Worm (Caenorhabditis elegans): ENCODE measurements around the gene trpp-3.

Gene trpp-3

ce11 chrIII:9546016-9546659 is 20.8 kb downstream of the trpp-3 start, which contains the start of gene unc-16 (continued):
- TF ChIP-seq athp-1 (tag; optimal IDR thresholded peaks at IDR 0.05), result peak; percentile 62
- TF ChIP-seq tlf-1 (GFP tag; optimal IDR thresholded peaks at IDR 0.05), result peak; percentile 28
- TF ChIP-seq F52B5.7 (tag; optimal IDR thresholded peaks at IDR 0.05), result no peak
- peak; percentile 51 for TF ChIP-seq ceh-100 (GFP tag; IDR thresholded peaks at IDR 0.05)
- no peak for TF ChIP-seq mxl-1 (tag; optimal IDR thresholded peaks at IDR 0.05)
- peak; percentile 85; the same call in 1 of the 2 replicates for TF ChIP-seq nfyb-1 (GFP tag; IDR thresholded peaks at IDR 0.05)
- TF ChIP-seq cebp-1 (GFP tag; IDR thresholded peaks at IDR 0.05), result 0 out of 2 replicates have a peak, but pooled peaks have one; percentile 12
- peak; percentile 82 for TF ChIP-seq cebp-1 (tag; optimal IDR thresholded peaks at IDR 0.05)
- TF ChIP-seq D2030.7 (GFP tag; IDR thresholded peaks at IDR 0.05), result no peak
- TF ChIP-seq lsy-27 (tag; optimal IDR thresholded peaks at IDR 0.05; ENCODE audit: borderline replicate concordance, insufficient read depth), result no peak
- TF ChIP-seq ceh-40 (GFP tag; IDR thresholded peaks at IDR 0.05), result no peak
- TF ChIP-seq aptf-3 (GFP tag; IDR thresholded peaks at IDR 0.05), result no peak
- peak; percentile 70 for TF ChIP-seq nhr-80 (tag; optimal IDR thresholded peaks at IDR 0.05)
- no peak for TF ChIP-seq snpc-1.3 (tag; optimal IDR thresholded peaks at IDR 0.05; ENCODE audit: insufficient read depth)
- TF ChIP-seq zfh-2 (GFP tag; conservative IDR thresholded peaks at IDR 0.05), result peak; percentile 63; the same call in 1 of the 2 replicates
- peak; percentile 13 for TF ChIP-seq rpc-1 (optimal IDR thresholded peaks at IDR 0.05)
- TF ChIP-seq rpc-1 (tag; optimal IDR thresholded peaks at IDR 0.05), result no peak
- peak; percentile 72 for TF ChIP-seq K12H6.12 (tag; optimal IDR thresholded peaks at IDR 0.05)
- TF ChIP-seq lsl-1 (GFP tag; optimal IDR thresholded peaks at IDR 0.05), result peak; percentile 76
- TF ChIP-seq ZK185.1 (tag; optimal IDR thresholded peaks at IDR 0.05; ENCODE audit: poor library complexity, severe bottlenecking), result peak; percentile 65
- TF ChIP-seq nhr-27 (tag; optimal IDR thresholded peaks at IDR 0.05), result no peak
- peak; percentile 89 for TF ChIP-seq mcd-1 (GFP tag; IDR thresholded peaks at IDR 0.05)

ce11 chrIII:9556300-9556699 is 30.9 kb downstream of the trpp-3 start, which contains the start of gene ZK1098.11:
TSS of gene ZK1098.11 (plus strand) at chrIII:9556600.
- TF ChIP-seq dox-1 (GFP tag; IDR thresholded peaks at IDR 0.05) (no peak), B0035.1 (tag; optimal IDR thresholded peaks at IDR 0.05) (no peak), snpc-1.1 (tag; optimal IDR thresholded peaks at IDR 0.05; ENCODE audit: insufficient read depth) (no peak), ekl-4 (GFP tag; IDR thresholded peaks at IDR 0.05) (no peak)

DNA sequence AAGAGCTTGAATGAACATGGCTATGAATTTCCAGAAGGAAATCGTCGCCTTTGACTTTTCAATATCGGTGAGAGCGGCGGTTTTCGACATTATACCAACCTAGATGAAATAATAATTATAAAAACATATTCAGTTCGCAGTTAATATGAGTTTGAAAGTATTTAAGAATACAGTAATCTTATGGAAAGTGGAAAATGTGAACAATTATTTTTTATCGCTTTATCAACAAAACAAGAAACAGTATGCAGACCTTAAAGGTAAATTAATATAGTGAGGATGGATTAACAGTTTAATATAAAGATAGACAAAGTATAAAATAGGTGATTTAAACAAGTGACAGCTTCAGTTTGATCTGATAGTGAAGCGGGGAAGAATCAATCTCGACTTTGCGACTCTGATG is 33.1 kb downstream of the trpp-3 start, which contains the start of gene C48B4.6:
Gene C48B4.6, minus strand, starts transcription at position 101 of the 400 bp plus-strand sequence.
- TF ChIP-seq lin-40 (tag; optimal IDR thresholded peaks at IDR 0.05) (no peak), Y95B8A.8 (GFP tag; IDR thresholded peaks at IDR 0.05) (no peak), lin-26 (GFP tag; IDR thresholded peaks at IDR 0.05) (no peak), hlh-26 (GFP tag; conservative IDR thresholded peaks at IDR 0.05) (no peak), C17E4.6 (GFP tag; IDR thresholded peaks at IDR 0.05) (no peak), ztf-26 (tag; optimal IDR thresholded peaks at IDR 0.05) (no peak)

DNA sequence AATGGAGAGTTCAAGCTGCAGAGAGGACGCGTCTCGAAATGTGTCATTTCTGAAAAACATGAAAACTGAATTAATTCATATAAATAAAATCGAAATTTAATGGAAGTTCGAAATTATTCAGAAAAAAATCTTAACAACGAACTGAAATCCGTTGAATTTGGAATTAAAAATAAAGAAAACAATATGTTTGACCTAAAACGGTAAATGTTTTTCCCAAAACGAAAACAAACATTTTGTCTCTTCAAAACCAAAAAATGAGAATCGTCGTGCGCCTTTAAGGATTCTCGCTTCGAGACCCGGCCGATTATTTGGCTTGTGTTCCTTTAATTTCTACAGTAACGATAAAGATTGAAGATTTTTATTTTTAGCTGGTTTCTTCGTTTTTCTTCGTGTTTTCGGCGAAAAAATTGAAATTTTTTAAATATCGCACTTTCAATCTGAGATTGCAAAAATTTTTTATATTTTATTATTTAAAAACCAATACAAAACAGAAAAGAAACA is 34.1 kb downstream of the trpp-3 start, which contains the start of gene C48B4.7:
Gene C48B4.7, minus strand, starts transcription at position 51 of the 501 bp plus-strand sequence.
- TF ChIP-seq F49E8.2 (tag; optimal IDR thresholded peaks at IDR 0.05; ENCODE audit: insufficient read depth) (peak; percentile 44), Y67H2A.10 (GFP tag; conservative IDR thresholded peaks at IDR 0.05) (no peak), snpc-1.3 (tag; optimal IDR thresholded peaks at IDR 0.05; ENCODE audit: insufficient read depth) (peak; percentile 14), madf-6 (GFP tag; IDR thresholded peaks at IDR 0.05) (peak; percentile 90), him-1 (tag; optimal IDR thresholded peaks at IDR 0.05) (peak; percentile 64), lsl-1 (GFP tag; optimal IDR thresholded peaks at IDR 0.05) (peak; percentile 87), gei-17 (GFP tag; optimal IDR thresholded peaks at IDR 0.05) (no peak), xnd-1 (tag; optimal IDR thresholded peaks at IDR 0.05) (peak; percentile 78), F33H1.4 (GFP tag; IDR thresholded peaks at IDR 0.05) (peak; percentile 90), egl-44 (GFP tag; IDR thresholded peaks at IDR 0.05) (no peak), madf-8 (GFP tag; conservative IDR thresholded peaks at IDR 0.05) (peak; percentile 78), hsf-1 (GFP tag; IDR thresholded peaks at IDR 0.05) (no peak), snpc-3.4 (tag; optimal IDR thresholded peaks at IDR 0.05) (peak; percentile 37), F37B4.10 (GFP tag; IDR thresholded peaks at IDR 0.05) (no peak)

Data from whole organism, young adult.